Fruit fly (Drosophila melanogaster): ENCODE data around the gene CG34427.

Gene CG34427

dm6 chr3L:8832737-8833466, 28.3 kb downstream of the CG34427 start:
- TF ChIP-seq CG14655 (GFP tag; optimal IDR thresholded peaks at IDR 0.05), result no peak
- TF ChIP-seq Pif1A (GFP tag; optimal IDR thresholded peaks at IDR 0.05), result no peak
- TF ChIP-seq EcR (GFP tag; optimal IDR thresholded peaks at IDR 0.05), result no peak
- TF ChIP-seq CG4496 (GFP tag; IDR thresholded peaks at IDR 0.05), result no peak
- no peak for TF ChIP-seq fd96Ca (GFP tag; IDR thresholded peaks at IDR 0.05)
- TF ChIP-seq CG9948 (tag; optimal IDR thresholded peaks at IDR 0.05), result no peak
- TF ChIP-seq Snoo (tag; optimal IDR thresholded peaks at IDR 0.05), result no peak
- TF ChIP-seq gl (tag; optimal IDR thresholded peaks at IDR 0.05), result no peak
- TF ChIP-seq Pif1B (GFP tag; optimal IDR thresholded peaks at IDR 0.05), result no peak
- no peak for TF ChIP-seq CG13204 (GFP tag; optimal IDR thresholded peaks at IDR 0.05)
- TF ChIP-seq D1 (tag; optimal IDR thresholded peaks at IDR 0.05), result no peak
- TF ChIP-seq rn (GFP tag; IDR thresholded peaks at IDR 0.05), result no peak
- no peak for TF ChIP-seq CG8159 (tag; optimal IDR thresholded peaks at IDR 0.05)
- TF ChIP-seq CG10348 (GFP tag; IDR thresholded peaks at IDR 0.05), result no peak
- no peak for TF ChIP-seq CG15710 (tag; optimal IDR thresholded peaks at IDR 0.05)
- no peak for TF ChIP-seq CG8301 (tag; optimal IDR thresholded peaks at IDR 0.05)
- no peak for TF ChIP-seq CG34367 (tag; optimal IDR thresholded peaks at IDR 0.05)
- no peak for TF ChIP-seq CG17806 (tag; optimal IDR thresholded peaks at IDR 0.05)
- no peak for TF ChIP-seq Ets98B (GFP tag; IDR thresholded peaks at IDR 0.05)
- TF ChIP-seq CG32121 (GFP tag; IDR thresholded peaks at IDR 0.05), result no peak

dm6 chr3L:8833467-8833802, 28.9 kb downstream of the CG34427 start:
- TF ChIP-seq Pif1A (GFP tag; optimal IDR thresholded peaks at IDR 0.05), result no peak
- no peak for TF ChIP-seq CG8159 (tag; optimal IDR thresholded peaks at IDR 0.05)
- TF ChIP-seq rn (GFP tag; IDR thresholded peaks at IDR 0.05), result no peak
- TF ChIP-seq Ets98B (GFP tag; IDR thresholded peaks at IDR 0.05), result no peak
- no peak for TF ChIP-seq Snoo (tag; optimal IDR thresholded peaks at IDR 0.05)
- TF ChIP-seq EcR (GFP tag; optimal IDR thresholded peaks at IDR 0.05), result no peak
- no peak for TF ChIP-seq CG12605 (GFP tag; IDR thresholded peaks at IDR 0.05)
- TF ChIP-seq CG4496 (GFP tag; IDR thresholded peaks at IDR 0.05), result no peak
- no peak for TF ChIP-seq D1 (tag; optimal IDR thresholded peaks at IDR 0.05)
- no peak for TF ChIP-seq gl (tag; optimal IDR thresholded peaks at IDR 0.05)
- TF ChIP-seq CG17806 (tag; optimal IDR thresholded peaks at IDR 0.05), result no peak
- no peak for TF ChIP-seq CG10348 (GFP tag; IDR thresholded peaks at IDR 0.05)

DNA sequence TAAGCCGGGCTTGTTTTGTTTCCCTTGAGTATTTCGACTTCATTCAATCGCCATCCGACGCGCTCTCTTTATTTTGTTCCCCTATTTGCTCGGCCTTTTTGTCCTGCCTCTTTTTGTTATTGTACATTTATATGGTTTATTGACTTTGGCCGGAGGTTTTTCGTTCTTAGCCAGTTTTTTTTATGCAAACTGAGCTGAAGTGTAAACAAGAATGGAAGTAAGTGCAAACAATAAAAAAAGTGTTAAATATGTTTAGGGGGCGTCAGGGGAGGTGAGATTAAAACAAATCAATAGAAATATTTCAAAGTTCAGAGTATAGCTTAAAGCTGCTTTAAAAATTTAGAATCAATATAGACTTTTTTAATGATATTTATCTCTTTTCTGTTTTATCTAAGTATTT, 29.9 kb downstream of the CG34427 start:
- TF ChIP-seq CG9948 (tag; optimal IDR thresholded peaks at IDR 0.05) (no peak), CG8301 (tag; optimal IDR thresholded peaks at IDR 0.05) (no peak), CG4496 (GFP tag; IDR thresholded peaks at IDR 0.05) (0 out of 3 replicates have a peak, but pooled peaks have one; percentile 19), CG17806 (tag; optimal IDR thresholded peaks at IDR 0.05) (peak; percentile 4), Pif1A (GFP tag; optimal IDR thresholded peaks at IDR 0.05) (peak; percentile 40), Pif1B (GFP tag; optimal IDR thresholded peaks at IDR 0.05) (no peak)

DNA sequence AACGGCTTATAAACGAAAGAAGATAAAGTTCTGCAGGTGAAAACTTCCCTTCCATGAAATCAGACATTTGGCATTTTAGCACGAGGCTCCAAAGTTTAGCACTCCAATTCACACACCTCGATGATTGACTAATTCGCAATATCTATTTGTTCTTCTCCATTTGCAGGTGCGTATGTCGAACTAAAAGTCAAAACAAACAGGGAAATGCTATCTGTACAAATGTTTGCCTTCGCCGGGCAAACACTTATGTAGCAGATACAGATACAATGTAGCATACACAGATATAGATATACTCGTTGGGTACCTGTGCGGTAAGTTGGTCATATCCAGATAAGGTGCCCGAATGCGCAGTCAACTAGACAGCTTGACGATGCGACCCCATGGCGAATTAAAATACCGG, 30.3 kb downstream of the CG34427 start:
- TF ChIP-seq CG4496 (GFP tag; IDR thresholded peaks at IDR 0.05), result peak; percentile 23; the same call in 1 of the 3 replicates
- TF ChIP-seq Snoo (tag; optimal IDR thresholded peaks at IDR 0.05), result no peak

DNA sequence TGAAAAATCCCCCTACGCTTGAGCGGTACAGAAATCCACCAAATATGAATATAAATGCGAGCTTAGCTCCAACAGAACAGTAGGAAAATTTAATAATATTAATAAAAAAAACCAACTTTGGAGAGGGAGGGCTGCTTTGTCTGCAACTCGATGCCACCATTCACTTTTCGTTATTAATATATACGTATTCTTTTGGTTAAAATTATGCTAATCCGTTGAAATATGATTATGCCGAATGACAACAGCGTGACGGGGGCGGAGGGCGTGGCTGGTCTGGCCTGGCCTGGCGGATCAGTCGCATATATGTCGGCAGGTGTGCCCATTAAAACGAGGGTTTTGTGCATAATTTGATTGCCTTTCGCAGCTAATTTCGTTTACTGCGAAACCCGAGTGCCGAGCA, 30.9 kb downstream of the CG34427 start:
- TF ChIP-seq CG32121 (GFP tag; IDR thresholded peaks at IDR 0.05) (no peak), Pif1A (GFP tag; optimal IDR thresholded peaks at IDR 0.05) (no peak), D1 (tag; optimal IDR thresholded peaks at IDR 0.05) (no peak), CG12605 (GFP tag; IDR thresholded peaks at IDR 0.05) (no peak)

DNA sequence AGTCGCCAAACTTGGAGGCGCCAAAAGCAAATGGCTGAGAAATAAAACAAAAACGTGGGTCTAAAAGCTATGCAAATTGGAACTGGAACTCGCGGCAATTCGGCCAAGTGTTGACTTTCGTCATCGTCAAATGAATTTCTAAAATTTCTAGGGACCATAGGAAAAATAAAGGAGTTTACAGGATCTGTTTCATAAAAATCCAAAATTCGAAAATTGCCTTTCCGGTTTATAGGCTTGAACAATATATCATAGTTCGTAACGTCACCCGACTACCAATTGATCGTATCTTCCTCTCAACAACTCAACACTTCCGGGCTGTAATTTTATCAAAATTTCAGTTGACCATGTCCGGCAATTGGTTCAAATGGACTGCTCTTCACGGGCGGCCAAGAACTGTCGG, 31.6 kb downstream of the CG34427 start, which contains the start of gene CG32026:
CG32026 (plus strand) TSS at position 301 of the 400 bp plus-strand sequence.
- TF ChIP-seq D1 (tag; optimal IDR thresholded peaks at IDR 0.05) (no peak), gl (tag; optimal IDR thresholded peaks at IDR 0.05) (no peak), CG32121 (GFP tag; IDR thresholded peaks at IDR 0.05) (no peak), CG8159 (tag; optimal IDR thresholded peaks at IDR 0.05) (no peak), CG17806 (tag; optimal IDR thresholded peaks at IDR 0.05) (no peak), Snoo (tag; optimal IDR thresholded peaks at IDR 0.05) (no peak)

DNA sequence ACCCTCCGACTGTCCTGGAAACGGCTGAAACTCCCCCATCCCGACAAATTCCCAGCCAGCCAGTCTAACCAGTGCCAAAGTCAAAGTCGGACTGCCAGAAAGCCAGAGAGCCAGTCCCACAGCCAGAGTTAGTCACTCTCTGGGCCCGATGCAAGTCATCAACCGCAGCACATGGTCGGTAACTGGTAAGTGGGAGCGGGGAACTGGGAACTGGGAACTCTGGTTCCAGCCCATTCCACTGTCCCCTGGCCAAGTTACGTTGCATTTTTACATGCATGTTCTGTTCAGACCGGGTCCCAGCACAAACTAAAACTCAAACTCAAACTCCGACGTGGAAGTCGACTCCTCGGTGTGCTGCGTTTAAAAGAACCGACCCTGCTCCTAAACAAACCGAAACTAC, 34.6 kb downstream of the CG34427 start:
- peak; percentile 60 for TF ChIP-seq CG13204 (GFP tag; optimal IDR thresholded peaks at IDR 0.05)
- TF ChIP-seq EcR (GFP tag; optimal IDR thresholded peaks at IDR 0.05), result peak; percentile 92
- TF ChIP-seq CG32121 (GFP tag; IDR thresholded peaks at IDR 0.05), result no peak
- no peak for TF ChIP-seq rn (GFP tag; IDR thresholded peaks at IDR 0.05)
- 0 out of 3 replicates have a peak, but pooled peaks have one; percentile 10 for TF ChIP-seq fd96Ca (GFP tag; IDR thresholded peaks at IDR 0.05)
